Worm (Caenorhabditis elegans) whole organism, young adult: Measurements from ENCODE around the gene gpx-3.
A peak's percentile ranks its signal among the peaks of the same experiment; 100 is the strongest.

Experiments used
- B0019.2 ChIP-seq: fragments of 200-800 bp; sonication (Bioruptor generic); conservative IDR thresholded peaks from 2 replicates; pipeline ENCODE4 v1.3.6; 2022; ENCODE audit warnings: missing genetic modification reagents, missing genetic modification characterization, missing compliant biosample characterization
- B0035.1 ChIP-seq: sonication (generic microtip); optimal IDR thresholded peaks from 2 replicates; lab custom pipeline; 2016; ENCODE audit warnings: missing genetic modification characterization, mild to moderate bottlenecking, missing compliant biosample characterization, missing genotype, missing genetic modification reagents
- B0261.1 ChIP-seq: sonication (generic microtip); optimal IDR thresholded peaks from 2 replicates; lab custom pipeline; 2016; ENCODE audit warnings: mild to moderate bottlenecking, missing genetic modification characterization, moderate library complexity, missing compliant biosample characterization
- C17E4.6 ChIP-seq: fragments of 200-800 bp; sonication (Bioruptor generic); IDR thresholded peaks from 2 replicates; pipeline ENCODE4 v1.3.6; 2022; ENCODE audit warnings: missing genetic modification reagents, missing genetic modification characterization, missing compliant biosample characterization
- F33H1.4 ChIP-seq: fragments of 200-800 bp; sonication (Bioruptor generic); IDR thresholded peaks from 2 replicates; pipeline ENCODE4 v1.3.6; 2022; ENCODE audit warnings: missing genetic modification reagents, missing genetic modification characterization, missing compliant biosample characterization
- F52B5.7 ChIP-seq: sonication (generic microtip); optimal IDR thresholded peaks from 2 replicates; lab custom pipeline; 2016; ENCODE audit warnings: mild to moderate bottlenecking, missing genetic modification characterization, missing compliant biosample characterization
- F57A8.1 ChIP-seq: fragments of 200-800 bp; sonication (Bioruptor generic); optimal IDR thresholded peaks from 2 replicates; lab custom pipeline; 2018; ENCODE audit warnings: mild to moderate bottlenecking, missing genetic modification characterization, moderate library complexity, missing compliant biosample characterization
- K11D2.4 ChIP-seq: fragments of 200-800 bp; sonication (Bioruptor generic); IDR thresholded peaks from 2 replicates; pipeline ENCODE4 v1.3.6; 2022; ENCODE audit warnings: missing genetic modification reagents, missing genetic modification characterization, missing compliant biosample characterization
- T07F8.4 ChIP-seq: sonication (generic microtip); optimal IDR thresholded peaks from 2 replicates; lab custom pipeline; 2016; ENCODE audit warnings: mild to moderate bottlenecking, missing genetic modification characterization, moderate library complexity, missing compliant biosample characterization
- Y53F4B.3 ChIP-seq: fragments of 200-800 bp; sonication (Bioruptor generic); IDR thresholded peaks from 2 replicates; pipeline ENCODE4 v1.3.6; 2022; ENCODE audit warnings: missing genetic modification reagents, missing genetic modification characterization, missing compliant biosample characterization
- Y56A3A.18 ChIP-seq: fragments of 200-800 bp; sonication (Bioruptor generic); IDR thresholded peaks from 2 replicates; pipeline ENCODE4 v1.3.6; 2022; ENCODE audit warnings: missing genetic modification reagents, missing genetic modification characterization, missing compliant biosample characterization
- ama-1 ChIP-seq, 3 experiments: fragments of 150-350 bp in 1 of 3; sonication (generic microtip) in 2 of 3; optimal IDR thresholded peaks; 2 replicates each; lab custom pipeline; 2014 to 2018; ENCODE audit warnings: missing biosample characterization in 2 of 3, missing genetic modification characterization in 2 of 3, missing genetic modification reagents in 2 of 3
- aptf-2 ChIP-seq: fragments of 200-800 bp; sonication (Bioruptor generic); conservative IDR thresholded peaks from 2 replicates; pipeline ENCODE4 v1.3.6; 2022; ENCODE audit warnings: missing genetic modification reagents, missing genetic modification characterization, missing compliant biosample characterization
- aptf-3 ChIP-seq: fragments of 200-800 bp; sonication (Bioruptor generic); IDR thresholded peaks from 2 replicates; pipeline ENCODE4 v1.3.6; 2022; ENCODE audit warnings: missing genetic modification characterization, missing compliant biosample characterization
- atf-7 ChIP-seq: sonication (generic microtip); optimal IDR thresholded peaks from 2 replicates; lab custom pipeline; 2017; ENCODE audit warnings: mild to moderate bottlenecking, missing genetic modification characterization, missing compliant biosample characterization
- cebp-1 ChIP-seq, 2 experiments: fragments of 200-800 bp in 1 of 2; sonication (Bioruptor generic) in 1 of 2; sonication (generic microtip) in 1 of 2; IDR thresholded peaks in 1 of 2; optimal IDR thresholded peaks in 1 of 2; 2 replicates each; pipeline versions ENCODE4 v1.3.6 to Lab custom; 2017 to 2022; ENCODE audit warnings: missing compliant biosample characterization in 2 of 2, missing genetic modification characterization in 2 of 2, mild to moderate bottlenecking in 1 of 2, missing genetic modification reagents in 1 of 2, moderate library complexity in 1 of 2
- cebp-2 ChIP-seq: fragments of 200-800 bp; sonication (Bioruptor generic); IDR thresholded peaks from 2 replicates; pipeline ENCODE4 v1.3.6; 2022; ENCODE audit warnings: missing genetic modification characterization, missing compliant biosample characterization
- ceh-91 ChIP-seq: fragments of 200-800 bp; sonication (Bioruptor generic); IDR thresholded peaks from 2 replicates; pipeline ENCODE4 v1.3.6; 2022; ENCODE audit warnings: missing genetic modification reagents, missing genetic modification characterization, missing compliant biosample characterization
- chd-7 ChIP-seq: sonication (generic microtip); optimal IDR thresholded peaks from 2 replicates; lab custom pipeline; 2016; ENCODE audit warnings: mild to moderate bottlenecking, missing genetic modification characterization, moderate library complexity, missing compliant biosample characterization
- die-1 ChIP-seq: sonication (generic microtip); optimal IDR thresholded peaks from 2 replicates; lab custom pipeline; 2016; ENCODE audit warnings: missing genotype, mild to moderate bottlenecking, missing genetic modification characterization, missing compliant biosample characterization
- dox-1 ChIP-seq: fragments of 200-800 bp; sonication (Bioruptor generic); IDR thresholded peaks from 2 replicates; pipeline ENCODE4 v1.3.6; 2022; ENCODE audit warnings: missing genetic modification reagents, missing genetic modification characterization, missing compliant biosample characterization
- egl-18 ChIP-seq: fragments of 200-800 bp; sonication (Bioruptor generic); IDR thresholded peaks from 2 replicates; pipeline ENCODE4 v1.3.6; 2022; ENCODE audit warnings: missing genetic modification reagents, missing genetic modification characterization, missing compliant biosample characterization
- him-1 ChIP-seq: sonication (generic microtip); optimal IDR thresholded peaks from 2 replicates; lab custom pipeline; 2016; ENCODE audit warnings: missing genotype, missing genetic modification reagents, missing genetic modification characterization, missing compliant biosample characterization
- hmg-1.2 ChIP-seq: fragments of 200-800 bp; sonication (Bioruptor generic); IDR thresholded peaks from 2 replicates; pipeline ENCODE4 v1.3.6; 2022; ENCODE audit warnings: missing genetic modification reagents, missing genetic modification characterization, missing compliant biosample characterization
- hmg-20 ChIP-seq: fragments of 200-800 bp; sonication (Bioruptor generic); IDR thresholded peaks from 2 replicates; pipeline ENCODE4 v1.3.6; 2022; ENCODE audit warnings: missing genetic modification reagents, missing genetic modification characterization, missing compliant biosample characterization
- let-526 ChIP-seq: fragments of 200-800 bp; sonication (Bioruptor generic); IDR thresholded peaks from 2 replicates; pipeline ENCODE4 v1.3.6; 2022; ENCODE audit warnings: missing genetic modification reagents, missing genetic modification characterization, missing compliant biosample characterization
- let-607 ChIP-seq, 2 experiments: fragments of 200-800 bp in 1 of 2; sonication (Bioruptor generic) in 1 of 2; sonication (generic microtip) in 1 of 2; optimal IDR thresholded peaks; 2 replicates each; lab custom pipeline; 2016 to 2018; ENCODE audit warnings: mild to moderate bottlenecking in 2 of 2, missing compliant biosample characterization in 2 of 2, missing genetic modification characterization in 2 of 2, moderate library complexity in 2 of 2, missing genotype in 1 of 2
- lin-26 ChIP-seq: fragments of 200-800 bp; sonication (Bioruptor generic); IDR thresholded peaks from 2 replicates; pipeline ENCODE4 v1.3.6; 2022; ENCODE audit warnings: missing genetic modification reagents, missing genetic modification characterization, missing compliant biosample characterization
- lin-40 ChIP-seq: sonication (generic microtip); optimal IDR thresholded peaks from 2 replicates; lab custom pipeline; 2016; ENCODE audit warnings: missing genetic modification characterization, mild to moderate bottlenecking, missing compliant biosample characterization, missing genotype, missing genetic modification reagents
- lin-54 ChIP-seq: fragments of 200-800 bp; sonication (Bioruptor generic); optimal IDR thresholded peaks from 2 replicates; lab custom pipeline; 2018; ENCODE audit warnings: mild to moderate bottlenecking, missing genetic modification characterization, missing compliant biosample characterization
- madf-6 ChIP-seq: fragments of 200-800 bp; sonication (Bioruptor generic); IDR thresholded peaks from 2 replicates; pipeline ENCODE4 v1.3.6; 2022; ENCODE audit warnings: missing genetic modification reagents, missing genetic modification characterization, missing compliant biosample characterization
- nhr-179 ChIP-seq: sonication (generic microtip); optimal IDR thresholded peaks from 2 replicates; lab custom pipeline; 2016; ENCODE audit warnings: mild to moderate bottlenecking, missing genetic modification characterization, missing compliant biosample characterization
- nhr-80 ChIP-seq: sonication (generic microtip); optimal IDR thresholded peaks from 2 replicates; lab custom pipeline; 2016; ENCODE audit warnings: missing genetic modification characterization, missing compliant biosample characterization
- nhr-90 ChIP-seq: sonication (generic microtip); optimal IDR thresholded peaks from 2 replicates; lab custom pipeline; 2016; ENCODE audit warnings: missing genotype, mild to moderate bottlenecking, missing genetic modification characterization, missing compliant biosample characterization
- rec-8 ChIP-seq, 2 experiments: sonication (generic microtip); optimal IDR thresholded peaks; 2 replicates each; lab custom pipeline; 2016; ENCODE audit warnings: mild to moderate bottlenecking in 2 of 2, missing genetic modification characterization in 2 of 2, missing genetic modification reagents in 2 of 2, missing genotype in 2 of 2, missing biosample characterization in 1 of 2, missing compliant biosample characterization in 1 of 2, moderate library complexity in 1 of 2
- snpc-1.1 ChIP-seq: sonication (generic microtip); optimal IDR thresholded peaks from 2 replicates; lab custom pipeline; 2017; ENCODE audit warnings: missing genetic modification characterization, mild to moderate bottlenecking, missing compliant biosample characterization, antibody characterized with exemption, moderate library complexity, missing genotype, missing genetic modification reagents; ENCODE audit not compliant: insufficient read depth
- snpc-1.3 ChIP-seq: sonication (generic microtip); optimal IDR thresholded peaks from 2 replicates; lab custom pipeline; 2017; ENCODE audit warnings: missing genetic modification characterization, mild to moderate bottlenecking, missing compliant biosample characterization, antibody characterized with exemption, moderate library complexity, missing genotype, missing genetic modification reagents; ENCODE audit not compliant: insufficient read depth
- snpc-4 ChIP-seq, 5 experiments: fragments of 150-350 bp in 1 of 5; sonication (generic microtip) in 4 of 5; optimal IDR thresholded peaks; 2 replicates each; lab custom pipeline; 2014 to 2018; ENCODE audit warnings: missing genetic modification characterization in 5 of 5, missing biosample characterization in 3 of 5, antibody characterized with exemption in 2 of 5, mild to moderate bottlenecking in 2 of 5, missing compliant biosample characterization in 2 of 5, missing genotype in 2 of 5, moderate library complexity in 2 of 5, missing genetic modification reagents in 1 of 5
- tbp1 ChIP-seq: fragments of 200-800 bp; sonication (Bioruptor generic); optimal IDR thresholded peaks from 2 replicates; lab custom pipeline; 2018; ENCODE audit warnings: mild to moderate bottlenecking, missing genetic modification characterization, missing compliant biosample characterization
- zfh-2 ChIP-seq: fragments of 200-800 bp; sonication (Bioruptor generic); conservative IDR thresholded peaks from 2 replicates; pipeline ENCODE4 v1.3.6; 2022; ENCODE audit warnings: missing genetic modification reagents, missing genetic modification characterization, missing compliant biosample characterization
- zim-3 ChIP-seq: sonication (generic microtip); optimal IDR thresholded peaks from 2 replicates; lab custom pipeline; 2017; ENCODE audit warnings: mild to moderate bottlenecking, missing genetic modification characterization, moderate library complexity, missing compliant biosample characterization
- ztf-22 ChIP-seq: fragments of 200-800 bp; sonication (Bioruptor generic); optimal IDR thresholded peaks from 2 replicates; lab custom pipeline; 2018; ENCODE audit warnings: mild to moderate bottlenecking, missing genetic modification characterization, moderate library complexity, missing compliant biosample characterization
- ztf-25 ChIP-seq: fragments of 200-800 bp; sonication (Bioruptor generic); IDR thresholded peaks from 2 replicates; pipeline ENCODE4 v1.3.6; 2022; ENCODE audit warnings: missing genetic modification reagents, missing genetic modification characterization, missing compliant biosample characterization
- ztf-26 ChIP-seq: sonication (generic microtip); optimal IDR thresholded peaks from 2 replicates; lab custom pipeline; 2017; ENCODE audit warnings: missing genetic modification characterization, missing compliant biosample characterization
- ztf-3 ChIP-seq: fragments of 200-800 bp; sonication (Bioruptor generic); optimal IDR thresholded peaks from 2 replicates; lab custom pipeline; 2018; ENCODE audit warnings: mild to moderate bottlenecking, missing genetic modification characterization, missing compliant biosample characterization
- ztf-6 ChIP-seq: fragments of 200-800 bp; sonication (Bioruptor generic); IDR thresholded peaks from 2 replicates; pipeline ENCODE4 v1.3.6; 2022; ENCODE audit warnings: missing genetic modification reagents, missing genetic modification characterization, missing compliant biosample characterization

gpx-3 gene

ce11 chrX:9560931-9561330, 26.8 kb upstream of the gpx-3 start (continued):
- peak; percentile 79 for TF ChIP-seq B0261.1 (tag; lab: Kevin White, UChicago)
- no peak for TF ChIP-seq F33H1.4 (GFP tag; lab: Robert Waterston, UW)
- peak; percentile 36 for TF ChIP-seq snpc-1.1 (tag; lab: Kevin White, UChicago)
- TF ChIP-seq chd-7, result peak; percentile 63
- peak; percentile 55 for TF ChIP-seq hmg-1.2 (GFP tag; lab: Robert Waterston, UW)
- TF ChIP-seq lin-54 (GFP tag; lab: Kevin White, UChicago), result peak; percentile 48
- TF ChIP-seq him-1 (tag; lab: Kevin White, UChicago), result peak; percentile 73
- peak; percentile 34 for TF ChIP-seq nhr-80 (tag; lab: Kevin White, UChicago)
- TF ChIP-seq lin-26 (GFP tag; lab: Robert Waterston, UW), result peak; percentile 82
- no peak for TF ChIP-seq Y53F4B.3 (GFP tag; lab: Robert Waterston, UW)
- peak; percentile 77 for TF ChIP-seq hmg-20
- TF ChIP-seq nhr-90, result peak; percentile 40
- TF ChIP-seq ceh-91 (GFP tag; lab: Robert Waterston, UW), result no peak
- no peak for TF ChIP-seq T07F8.4 (tag; lab: Kevin White, UChicago)
- 0 out of 2 replicates have a peak, but pooled peaks have one; percentile 79 for TF ChIP-seq ztf-6 (GFP tag; lab: Robert Waterston, UW)
- TF ChIP-seq let-607 (tag; optimal IDR thresholded peaks at IDR 0.05; lab: Kevin White, UChicago), result peak in 1 of 2 experiments; percentile 8
- TF ChIP-seq cebp-2 (GFP tag; lab: Robert Waterston, UW), result 0 out of 2 replicates have a peak, but pooled peaks have one; percentile 56
- TF ChIP-seq F52B5.7, result peak; percentile 54
- TF ChIP-seq ztf-26 (tag; lab: Kevin White, UChicago), result peak; percentile 44
- peak; percentile 60 for TF ChIP-seq snpc-4 (GFP tag; optimal IDR thresholded peaks at IDR 0.05; lab: Kevin White, UChicago)
- TF ChIP-seq snpc-4 (tag; optimal IDR thresholded peaks at IDR 0.05; lab: Kevin White, UChicago), result peak in 1 of 4 experiments; percentile 67
- no peak for TF ChIP-seq ama-1 (optimal IDR thresholded peaks at IDR 0.05; lab: Kevin White, UChicago)
- peak in 1 of 2 experiments; percentile 40 for TF ChIP-seq ama-1 (GFP tag; optimal IDR thresholded peaks at IDR 0.05; lab: Kevin White, UChicago)
- TF ChIP-seq egl-18 (GFP tag; lab: Robert Waterston, UW), result no peak
- peak; percentile 74; the same call in 1 of the 2 replicates for TF ChIP-seq ztf-25 (GFP tag; lab: Robert Waterston, UW)
- no peak for TF ChIP-seq ztf-3 (GFP tag; lab: Kevin White, UChicago)
- no peak for TF ChIP-seq zfh-2 (GFP tag; lab: Robert Waterston, UW)
- TF ChIP-seq snpc-1.3, result peak; percentile 39
- no peak for TF ChIP-seq aptf-2 (GFP tag; lab: Robert Waterston, UW)
- no peak for TF ChIP-seq cebp-1 (GFP tag; IDR thresholded peaks at IDR 0.05; lab: Robert Waterston, UW)
- TF ChIP-seq cebp-1 (tag; optimal IDR thresholded peaks at IDR 0.05; lab: Kevin White, UChicago), result peak; percentile 54
- peak; percentile 9 for TF ChIP-seq lin-40 (tag; lab: Kevin White, UChicago)
- TF ChIP-seq dox-1 (GFP tag; lab: Robert Waterston, UW), result peak; percentile 53; the same call in 1 of the 2 replicates
- TF ChIP-seq rec-8 (tag; optimal IDR thresholded peaks at IDR 0.05; lab: Kevin White, UChicago), result no peak
- TF ChIP-seq tbp1 (GFP tag; lab: Kevin White, UChicago), result peak; percentile 88
- peak; percentile 63 for TF ChIP-seq die-1 (tag; lab: Kevin White, UChicago)
- peak; percentile 63; the same call in 1 of the 2 replicates for TF ChIP-seq Y56A3A.18 (GFP tag; lab: Robert Waterston, UW)
- TF ChIP-seq, all 124 proteins: peak for 40

ce11 chrX:9565881-9566280, 21.9 kb upstream of the gpx-3 start, which contains the start of gene moc-5:
Gene moc-5, minus strand, starts transcription at chrX:9565981.
- TF ChIP-seq K11D2.4 (GFP tag; lab: Robert Waterston, UW) (no peak), let-607 (tag; optimal IDR thresholded peaks at IDR 0.05; lab: Kevin White, UChicago) (no peak), aptf-3 (no peak), atf-7 (tag; lab: Kevin White, UChicago) (no peak), lin-26 (GFP tag; lab: Robert Waterston, UW) (no peak), let-526 (no peak), zim-3 (tag; lab: Kevin White, UChicago) (no peak), B0019.2 (GFP tag; lab: Robert Waterston, UW) (no peak), C17E4.6 (GFP tag; lab: Robert Waterston, UW) (no peak), F57A8.1 (GFP tag; lab: Kevin White, UChicago) (no peak), B0035.1 (tag; lab: Kevin White, UChicago) (no peak), madf-6 (GFP tag; lab: Robert Waterston, UW) (no peak), nhr-179 (tag; lab: Kevin White, UChicago) (no peak), ztf-22 (no peak), tbp1 (GFP tag; lab: Kevin White, UChicago) (no peak)
